Worm (Caenorhabditis elegans) whole organism, mixed stage, embryonic: Measurements from ENCODE around the gene hsp-75.
A peak's percentile ranks its signal among the peaks of the same experiment; 100 is the strongest.

Experiments used
- M03D4.4 ChIP-seq: sonication (generic microtip); optimal IDR thresholded peaks from 2 replicates; lab custom pipeline; 2017; ENCODE audit warnings: mild to moderate bottlenecking, missing genetic modification characterization, missing compliant biosample characterization
- bed-3 ChIP-seq: fragments of 200-800 bp; sonication (Bioruptor generic); optimal IDR thresholded peaks from 3 replicates; lab custom pipeline; 2018; ENCODE audit warnings: mild to moderate bottlenecking, missing genetic modification characterization, moderate library complexity, missing compliant biosample characterization
- blmp-1 ChIP-seq: fragments of 150-350 bp; optimal IDR thresholded peaks from 2 replicates; lab custom pipeline; 2014; ENCODE audit warnings: missing biosample characterization, missing genetic modification characterization
- ceh-39 ChIP-seq: fragments of 150-350 bp; optimal IDR thresholded peaks from 2 replicates; lab custom pipeline; 2014; ENCODE audit warnings: missing biosample characterization, missing genetic modification characterization
- ceh-43 ChIP-seq: fragments of 200-800 bp; sonication (Bioruptor generic); optimal IDR thresholded peaks from 2 replicates; lab custom pipeline; 2018; ENCODE audit warnings: mild to moderate bottlenecking, missing genetic modification characterization, moderate library complexity, missing compliant biosample characterization
- ceh-83 ChIP-seq: fragments of 200-800 bp; sonication (Bioruptor generic); optimal IDR thresholded peaks from 2 replicates; lab custom pipeline; 2018; ENCODE audit warnings: mild to moderate bottlenecking, missing genetic modification characterization, missing compliant biosample characterization
- ces-1 ChIP-seq: fragments of 150-350 bp; optimal IDR thresholded peaks from 2 replicates; lab custom pipeline; 2014; ENCODE audit warnings: missing biosample characterization, missing genetic modification reagents, missing genetic modification characterization
- cnd-1 ChIP-seq: fragments of 200-800 bp; sonication (Bioruptor generic); optimal IDR thresholded peaks from 2 replicates; lab custom pipeline; 2018; ENCODE audit warnings: mild to moderate bottlenecking, missing genetic modification characterization, missing compliant biosample characterization
- drap-1 ChIP-seq: fragments of 200-800 bp; sonication (Bioruptor generic); optimal IDR thresholded peaks from 3 replicates; lab custom pipeline; 2018; ENCODE audit warnings: mild to moderate bottlenecking, missing genetic modification characterization, missing compliant biosample characterization
- elt-1 ChIP-seq: sonication (generic microtip); optimal IDR thresholded peaks from 2 replicates; lab custom pipeline; 2017; ENCODE audit warnings: missing genetic modification characterization, mild to moderate bottlenecking, missing compliant biosample characterization, antibody characterized with exemption, moderate library complexity, borderline replicate concordance; ENCODE audit not compliant: insufficient read depth
- elt-3 ChIP-seq: fragments of 150-350 bp; optimal IDR thresholded peaks from 2 replicates; lab custom pipeline; 2014; ENCODE audit warnings: missing biosample characterization, missing genetic modification characterization
- flh-1 ChIP-seq: fragments of 200-800 bp; sonication (Bioruptor generic); optimal IDR thresholded peaks from 2 replicates; lab custom pipeline; 2018; ENCODE audit warnings: mild to moderate bottlenecking, missing genetic modification characterization, moderate library complexity, missing compliant biosample characterization
- ham-2 ChIP-seq: fragments of 200-800 bp; sonication (Bioruptor generic); optimal IDR thresholded peaks from 2 replicates; lab custom pipeline; 2018; ENCODE audit warnings: mild to moderate bottlenecking, missing genetic modification characterization, missing compliant biosample characterization
- hlh-1 ChIP-seq: fragments of 150-350 bp; optimal IDR thresholded peaks from 2 replicates; lab custom pipeline; 2014; ENCODE audit warnings: missing biosample characterization, missing genetic modification reagents, missing genetic modification characterization
- lin-13 ChIP-seq: fragments of 150-350 bp; optimal IDR thresholded peaks from 2 replicates; lab custom pipeline; 2014; ENCODE audit warnings: missing biosample characterization, missing genetic modification characterization
- lin-32 ChIP-seq: fragments of 200-800 bp; sonication (Bioruptor generic); optimal IDR thresholded peaks from 2 replicates; lab custom pipeline; 2018; ENCODE audit warnings: mild to moderate bottlenecking, missing genetic modification characterization, missing compliant biosample characterization
- lsy-2 ChIP-seq: fragments of 150-350 bp; optimal IDR thresholded peaks from 2 replicates; lab custom pipeline; 2014; ENCODE audit warnings: missing biosample characterization, missing genetic modification characterization
- mab-5 ChIP-seq: fragments of 150-350 bp; optimal IDR thresholded peaks from 2 replicates; lab custom pipeline; 2014; ENCODE audit warnings: missing biosample characterization, missing genetic modification characterization
- mep-1 ChIP-seq: fragments of 150-350 bp; optimal IDR thresholded peaks from 2 replicates; lab custom pipeline; 2017; ENCODE audit warnings: missing biosample characterization, missing genetic modification reagents, missing genetic modification characterization, inconsistent platforms
- mls-2 ChIP-seq: sonication (generic microtip); optimal IDR thresholded peaks from 2 replicates; lab custom pipeline; 2016; ENCODE audit warnings: mild to moderate bottlenecking, missing genetic modification characterization, moderate library complexity, missing compliant biosample characterization
- nhr-2 ChIP-seq: fragments of 150-350 bp; optimal IDR thresholded peaks from 2 replicates; lab custom pipeline; 2014; ENCODE audit warnings: missing biosample characterization, missing genetic modification characterization
- nhr-237 ChIP-seq: fragments of 150-350 bp; optimal IDR thresholded peaks from 2 replicates; lab custom pipeline; 2014; ENCODE audit warnings: missing biosample characterization, missing genetic modification characterization
- nhr-28 ChIP-seq: fragments of 150-350 bp; optimal IDR thresholded peaks from 2 replicates; lab custom pipeline; 2014; ENCODE audit warnings: missing biosample characterization, missing genetic modification characterization
- nhr-76 ChIP-seq: sonication (generic microtip); optimal IDR thresholded peaks from 2 replicates; lab custom pipeline; 2017; ENCODE audit warnings: missing biosample characterization, missing genetic modification characterization
- pha-4 ChIP-seq: fragments of 150-350 bp; optimal IDR thresholded peaks from 2 replicates; lab custom pipeline; 2018; ENCODE audit warnings: missing biosample characterization, missing genetic modification reagents, missing genetic modification characterization
- sem-2 ChIP-seq: fragments of 200-800 bp; sonication (Bioruptor generic); optimal IDR thresholded peaks from 2 replicates; lab custom pipeline; 2018; ENCODE audit warnings: mild to moderate bottlenecking, missing genetic modification characterization, missing compliant biosample characterization
- snpc-4 ChIP-seq: fragments of 150-350 bp; optimal IDR thresholded peaks from 2 replicates; lab custom pipeline; 2014; ENCODE audit warnings: missing biosample characterization, missing genetic modification characterization
- sptf-1 ChIP-seq: sonication (generic microtip); optimal IDR thresholded peaks from 2 replicates; lab custom pipeline; 2017; ENCODE audit warnings: mild to moderate bottlenecking, missing genetic modification characterization, moderate library complexity, missing compliant biosample characterization
- unc-120 ChIP-seq: sonication (generic microtip); optimal IDR thresholded peaks from 2 replicates; lab custom pipeline; 2017; ENCODE audit warnings: missing genetic modification characterization, missing compliant biosample characterization; ENCODE audit not compliant: poor library complexity, severe bottlenecking
- unc-62 ChIP-seq: fragments of 150-350 bp; optimal IDR thresholded peaks from 2 replicates; lab custom pipeline; 2014; ENCODE audit warnings: missing biosample characterization, missing genetic modification reagents, missing genetic modification characterization
- ztf-11 ChIP-seq: fragments of 150-350 bp; optimal IDR thresholded peaks from 2 replicates; lab custom pipeline; 2014; ENCODE audit warnings: missing biosample characterization, missing genetic modification characterization

hsp-75 gene

ce11 chrIII:7181822-7182221 is 44.7 kb downstream of the hsp-75 start, which contains the start of gene epg-4:
TSS of gene epg-4 (plus strand) at chrIII:7182167.
- TF ChIP-seq hlh-1: peak; percentile 8
- TF ChIP-seq mep-1 (tag; lab: Kevin White, UChicago): peak; percentile 67
- TF ChIP-seq ceh-43 (GFP tag; lab: Kevin White, UChicago): no peak
- no peak for TF ChIP-seq unc-120 (tag; lab: Kevin White, UChicago)
- TF ChIP-seq sptf-1 (tag; lab: Kevin White, UChicago): peak; percentile 41
- no peak for TF ChIP-seq snpc-4 (tag; lab: Kevin White, UChicago)
- TF ChIP-seq flh-1: no peak
- no peak for TF ChIP-seq nhr-76 (tag; lab: Kevin White, UChicago)
- TF ChIP-seq unc-62 (GFP tag; lab: Kevin White, UChicago): no peak
- no peak for TF ChIP-seq ham-2 (GFP tag; lab: Kevin White, UChicago)
- no peak for TF ChIP-seq M03D4.4 (tag; lab: Kevin White, UChicago)
- TF ChIP-seq ceh-39 (tag; lab: Kevin White, UChicago): no peak
- TF ChIP-seq ces-1 (GFP tag; lab: Kevin White, UChicago): no peak
- TF ChIP-seq mls-2 (tag; lab: Kevin White, UChicago): peak; percentile 12
- no peak for TF ChIP-seq ztf-11 (tag; lab: Kevin White, UChicago)
- no peak for TF ChIP-seq ceh-83 (GFP tag; lab: Kevin White, UChicago)
- no peak for TF ChIP-seq cnd-1 (tag; lab: Kevin White, UChicago)
- TF ChIP-seq lsy-2 (tag; lab: Kevin White, UChicago): peak; percentile 7
- TF ChIP-seq elt-3 (tag; lab: Kevin White, UChicago): no peak
- TF ChIP-seq elt-1: no peak

DNA sequence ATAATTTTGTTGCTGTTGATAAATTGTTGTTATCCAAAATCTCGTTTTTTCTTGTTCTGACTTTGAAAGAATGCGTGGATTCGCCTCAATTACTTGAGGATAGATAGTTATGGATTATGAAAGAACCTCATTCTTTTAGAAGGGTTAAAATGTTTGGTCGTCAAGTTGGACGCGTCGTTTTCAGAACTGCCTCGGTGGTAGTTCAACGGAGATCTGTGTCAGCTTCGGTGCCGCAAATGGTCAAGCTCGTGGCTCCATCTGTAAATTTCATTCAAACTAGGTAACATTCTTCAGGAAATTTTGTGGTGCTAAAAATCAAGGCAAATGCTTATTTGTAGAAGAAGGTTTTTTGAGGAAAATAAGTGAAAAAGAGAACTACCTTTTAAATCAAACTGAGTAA is 45.9 kb downstream of the hsp-75 start, which contains the start of gene ndab-2:
TSS of gene ndab-2 (plus strand) at position 140 of the 400 bp plus-strand sequence.
- TF ChIP-seq ceh-83 (GFP tag; lab: Kevin White, UChicago) (no peak), nhr-28 (tag; lab: Kevin White, UChicago) (no peak), M03D4.4 (tag; lab: Kevin White, UChicago) (no peak), lin-32 (no peak), snpc-4 (tag; lab: Kevin White, UChicago) (no peak), bed-3 (GFP tag; lab: Kevin White, UChicago) (no peak), lin-13 (tag; lab: Kevin White, UChicago) (no peak), lsy-2 (tag; lab: Kevin White, UChicago) (no peak), ceh-39 (tag; lab: Kevin White, UChicago) (no peak), sptf-1 (tag; lab: Kevin White, UChicago) (no peak), sem-2 (GFP tag; lab: Kevin White, UChicago) (no peak), elt-1 (no peak), pha-4 (no peak), ztf-11 (tag; lab: Kevin White, UChicago) (no peak), cnd-1 (tag; lab: Kevin White, UChicago) (no peak), unc-62 (GFP tag; lab: Kevin White, UChicago) (no peak), ces-1 (GFP tag; lab: Kevin White, UChicago) (no peak), nhr-2 (tag; lab: Kevin White, UChicago) (no peak), blmp-1 (tag; lab: Kevin White, UChicago) (no peak), drap-1 (GFP tag; lab: Kevin White, UChicago) (no peak)

ce11 chrIII:7179538-7180301 is 46.8 kb downstream of the hsp-75 start, which contains the start of the genes rps-14 and rpl-36:
TSS of gene rps-14 (minus strand) at chrIII:7179588.
TSS of gene rpl-36 (plus strand) at chrIII:7180251.
- TF ChIP-seq ces-1 (GFP tag; lab: Kevin White, UChicago): peak; percentile 41
- TF ChIP-seq M03D4.4 (tag; lab: Kevin White, UChicago): peak; percentile 66
- peak; percentile 15 for TF ChIP-seq blmp-1 (tag; lab: Kevin White, UChicago)
- TF ChIP-seq hlh-1: peak; percentile 4
- peak; percentile 86 for TF ChIP-seq pha-4
- TF ChIP-seq mep-1 (tag; lab: Kevin White, UChicago): peak; percentile 91
- TF ChIP-seq bed-3 (GFP tag; lab: Kevin White, UChicago): no peak
- TF ChIP-seq lin-32: no peak
- TF ChIP-seq ceh-83 (GFP tag; lab: Kevin White, UChicago): no peak
- TF ChIP-seq elt-3 (tag; lab: Kevin White, UChicago): no peak
- TF ChIP-seq ham-2 (GFP tag; lab: Kevin White, UChicago): no peak
- TF ChIP-seq nhr-237 (tag; lab: Kevin White, UChicago): peak; percentile 92
- no peak for TF ChIP-seq mab-5
- peak; percentile 87 for TF ChIP-seq lin-13 (tag; lab: Kevin White, UChicago)
- TF ChIP-seq ceh-39 (tag; lab: Kevin White, UChicago): peak; percentile 76
- TF ChIP-seq nhr-2 (tag; lab: Kevin White, UChicago): peak; percentile 16
- TF ChIP-seq sptf-1 (tag; lab: Kevin White, UChicago): peak; percentile 57
- peak; percentile 86 for TF ChIP-seq lsy-2 (tag; lab: Kevin White, UChicago)
